Fruit fly (Drosophila melanogaster): ENCODE data around the gene CG14441.

CG14441 gene

DNA sequence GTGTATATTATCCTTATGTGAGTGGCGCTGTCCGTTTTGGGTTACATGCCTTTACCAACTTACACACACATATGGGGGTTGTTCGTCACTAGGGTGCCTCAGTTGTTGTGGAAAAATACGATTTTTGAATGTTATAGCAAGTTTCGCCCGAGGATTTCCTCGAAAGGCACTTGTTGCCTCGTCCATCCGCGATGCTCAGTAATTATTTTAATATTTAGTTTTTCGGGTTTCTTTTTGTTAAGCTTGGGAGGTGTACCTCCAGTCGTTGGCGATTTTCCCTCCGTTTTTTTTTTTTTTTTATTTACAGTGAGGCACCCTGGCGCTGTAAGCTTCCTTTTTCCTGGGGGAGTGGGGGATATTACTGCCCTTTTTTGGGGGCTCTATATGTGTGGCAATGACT lies 2.8 kb upstream of the CG14441 start (continued):
- TF ChIP-seq Lpt (GFP tag; optimal IDR thresholded peaks at IDR 0.05) (no peak), stc (GFP tag; IDR thresholded peaks at IDR 0.05) (peak; percentile 70), Trl (optimal IDR thresholded peaks at IDR 0.05) (no peak), Trl (GFP tag; optimal IDR thresholded peaks at IDR 0.05) (peak; percentile 28), croc (GFP tag; conservative IDR thresholded peaks at IDR 0.05) (peak; percentile 31; the same call in 2 of the 3 replicates), Sry-δ (GFP tag; optimal IDR thresholded peaks at IDR 0.05) (peak; percentile 16), ham (GFP tag; IDR thresholded peaks at IDR 0.05) (no peak), CG17912 (GFP tag; optimal IDR thresholded peaks at IDR 0.05) (no peak), slp2 (GFP tag; optimal IDR thresholded peaks at IDR 0.05) (peak; percentile 19), CG8281 (tag; optimal IDR thresholded peaks at IDR 0.05) (peak; percentile 9), Chrac-16 (GFP tag; optimal IDR thresholded peaks at IDR 0.05) (peak; percentile 33), tgo (GFP tag; IDR thresholded peaks at IDR 0.05) (peak; percentile 67; the same call in 1 of the 3 replicates), CG33557 (GFP tag; optimal IDR thresholded peaks at IDR 0.05) (peak; percentile 52), CG11504 (tag; optimal IDR thresholded peaks at IDR 0.05) (peak; percentile 74), Kr (GFP tag; optimal IDR thresholded peaks at IDR 0.05) (no peak), CG12391 (tag; optimal IDR thresholded peaks at IDR 0.05) (peak; percentile 72), CG4404 (GFP tag; IDR thresholded peaks at IDR 0.05) (no peak), Hr51 (GFP tag; optimal IDR thresholded peaks at IDR 0.05) (peak; percentile 32 to 71), CG2875 (GFP tag; optimal IDR thresholded peaks at IDR 0.05) (peak; percentile 31), CG12942 (GFP tag; optimal IDR thresholded peaks at IDR 0.05) (no peak), chinmo (GFP tag; IDR thresholded peaks at IDR 0.05; ENCODE audit: partially characterized antibody) (no peak), nmo (GFP tag; optimal IDR thresholded peaks at IDR 0.05) (peak; percentile 54), CG17361 (GFP tag; IDR thresholded peaks at IDR 0.05) (peak; percentile 72), psq (GFP tag; optimal IDR thresholded peaks at IDR 0.05) (peak; percentile 4), twi (tag; optimal IDR thresholded peaks at IDR 0.05) (peak; percentile 13), NC2β (GFP tag; optimal IDR thresholded peaks at IDR 0.05) (peak; percentile 61), Mad (GFP tag; optimal IDR thresholded peaks at IDR 0.05) (peak; percentile 43), sna (GFP tag; IDR thresholded peaks at IDR 0.05; ENCODE audit: partially characterized antibody) (no peak), ken (GFP tag; IDR thresholded peaks at IDR 0.05) (peak; percentile 70), CG9932 (GFP tag; IDR thresholded peaks at IDR 0.05) (peak; percentile 63), cato (GFP tag; optimal IDR thresholded peaks at IDR 0.05; ENCODE audit: borderline replicate concordance) (no peak), CG1647 (GFP tag; optimal IDR thresholded peaks at IDR 0.05) (peak; percentile 39), CG18262 (tag; optimal IDR thresholded peaks at IDR 0.05) (peak; percentile 58), CG1602 (GFP tag; optimal IDR thresholded peaks at IDR 0.05) (peak; percentile 8), CG4854 (GFP tag; optimal IDR thresholded peaks at IDR 0.05) (no peak), gce (GFP tag; IDR thresholded peaks at IDR 0.05) (peak; percentile 24; the same call in 1 of the 3 replicates), gro (GFP tag; optimal IDR thresholded peaks at IDR 0.05) (peak; percentile 79), Xbp1 (GFP tag; optimal IDR thresholded peaks at IDR 0.05) (peak; percentile 61), CG10462 (GFP tag; optimal IDR thresholded peaks at IDR 0.05) (peak; percentile 14), CG18599 (GFP tag; optimal IDR thresholded peaks at IDR 0.05) (peak; percentile 94), CG10366 (GFP tag; IDR thresholded peaks at IDR 0.05) (peak; percentile 64), sens-2 (GFP tag; IDR thresholded peaks at IDR 0.05) (peak; percentile 75), CG14667 (GFP tag; IDR thresholded peaks at IDR 0.05) (peak; percentile 51), nerfin-2 (GFP tag; IDR thresholded peaks at IDR 0.05; ENCODE audit: partially characterized antibody) (no peak), sob (GFP tag; IDR thresholded peaks at IDR 0.05) (peak; percentile 54; the same call in 1 of the 2 replicates), CG6791 (GFP tag; IDR thresholded peaks at IDR 0.05; ENCODE audit: partially characterized antibody) (no peak), Dek (tag; optimal IDR thresholded peaks at IDR 0.05) (peak; percentile 66), Stat92E (GFP tag; optimal IDR thresholded peaks at IDR 0.05) (no peak), Fer1 (GFP tag; optimal IDR thresholded peaks at IDR 0.05) (peak; percentile 92), amos (GFP tag; IDR thresholded peaks at IDR 0.05; ENCODE audit: partially characterized antibody) (no peak), salm (tag; optimal IDR thresholded peaks at IDR 0.05) (peak; percentile 45)

All from whole organism, embryonic.